Worm (Caenorhabditis elegans) whole organism, midembryonic: ENCODE data around the gene epn-1.

ENCODE experiments used
- flt-1 ChIP-seq: fragments of 200-800 bp; sonication (Bioruptor generic); IDR thresholded peaks from 2 replicates; pipeline ENCODE4 v1.3.6; 2022; ENCODE audit warnings: missing genetic modification characterization, missing compliant biosample characterization
- med-1 ChIP-seq: sonication (generic microtip); optimal IDR thresholded peaks from 2 replicates; lab custom pipeline; 2017; ENCODE audit warnings: missing genetic modification characterization, mild to moderate bottlenecking, missing compliant biosample characterization, antibody characterized with exemption, missing genetic modification reagents; ENCODE audit not compliant: insufficient read depth
- ztf-23 ChIP-seq: fragments of 200-800 bp; sonication (Bioruptor generic); IDR thresholded peaks from 2 replicates; pipeline ENCODE4 v1.3.6; 2022; ENCODE audit warnings: missing genetic modification reagents, missing genetic modification characterization, missing compliant biosample characterization
- ztf-29 ChIP-seq: fragments of 200-800 bp; sonication (Bioruptor generic); IDR thresholded peaks from 2 replicates; pipeline ENCODE4 v1.3.6; 2022; ENCODE audit warnings: missing genetic modification reagents, missing genetic modification characterization, missing compliant biosample characterization

ce11 chrX:14776312-14776711 is 42.0 kb downstream of the epn-1 start:
- TF ChIP-seq ztf-23 (GFP tag; lab: Robert Waterston, UW) (no peak), ztf-29 (GFP tag; lab: Robert Waterston, UW) (no peak), med-1 (no peak), flt-1 (GFP tag; lab: Robert Waterston, UW) (no peak)
